Worm (Caenorhabditis elegans) whole organism, mixed stage, embryonic: ENCODE measurements around the gene akt-1.

Experiments used
- M03D4.4 ChIP-seq: sonication (generic microtip); optimal IDR thresholded peaks from 2 replicates; lab custom pipeline; 2017; ENCODE audit warnings: mild to moderate bottlenecking, missing genetic modification characterization, missing compliant biosample characterization
- bed-3 ChIP-seq: fragments of 200-800 bp; sonication (Bioruptor generic); optimal IDR thresholded peaks from 3 replicates; lab custom pipeline; 2018; ENCODE audit warnings: mild to moderate bottlenecking, missing genetic modification characterization, moderate library complexity, missing compliant biosample characterization
- blmp-1 ChIP-seq: fragments of 150-350 bp; optimal IDR thresholded peaks from 2 replicates; lab custom pipeline; 2014; ENCODE audit warnings: missing biosample characterization, missing genetic modification characterization
- ceh-39 ChIP-seq: fragments of 150-350 bp; optimal IDR thresholded peaks from 2 replicates; lab custom pipeline; 2014; ENCODE audit warnings: missing biosample characterization, missing genetic modification characterization
- ceh-43 ChIP-seq: fragments of 200-800 bp; sonication (Bioruptor generic); optimal IDR thresholded peaks from 2 replicates; lab custom pipeline; 2018; ENCODE audit warnings: mild to moderate bottlenecking, missing genetic modification characterization, moderate library complexity, missing compliant biosample characterization
- ceh-83 ChIP-seq: fragments of 200-800 bp; sonication (Bioruptor generic); optimal IDR thresholded peaks from 2 replicates; lab custom pipeline; 2018; ENCODE audit warnings: mild to moderate bottlenecking, missing genetic modification characterization, missing compliant biosample characterization
- ces-1 ChIP-seq: fragments of 150-350 bp; optimal IDR thresholded peaks from 2 replicates; lab custom pipeline; 2014; ENCODE audit warnings: missing biosample characterization, missing genetic modification reagents, missing genetic modification characterization
- cnd-1 ChIP-seq: fragments of 200-800 bp; sonication (Bioruptor generic); optimal IDR thresholded peaks from 2 replicates; lab custom pipeline; 2018; ENCODE audit warnings: mild to moderate bottlenecking, missing genetic modification characterization, missing compliant biosample characterization
- drap-1 ChIP-seq: fragments of 200-800 bp; sonication (Bioruptor generic); optimal IDR thresholded peaks from 3 replicates; lab custom pipeline; 2018; ENCODE audit warnings: mild to moderate bottlenecking, missing genetic modification characterization, missing compliant biosample characterization
- elt-3 ChIP-seq: fragments of 150-350 bp; optimal IDR thresholded peaks from 2 replicates; lab custom pipeline; 2014; ENCODE audit warnings: missing biosample characterization, missing genetic modification characterization
- flh-1 ChIP-seq: fragments of 200-800 bp; sonication (Bioruptor generic); optimal IDR thresholded peaks from 2 replicates; lab custom pipeline; 2018; ENCODE audit warnings: mild to moderate bottlenecking, missing genetic modification characterization, moderate library complexity, missing compliant biosample characterization
- ham-2 ChIP-seq: fragments of 200-800 bp; sonication (Bioruptor generic); optimal IDR thresholded peaks from 2 replicates; lab custom pipeline; 2018; ENCODE audit warnings: mild to moderate bottlenecking, missing genetic modification characterization, missing compliant biosample characterization
- hlh-1 ChIP-seq: fragments of 150-350 bp; optimal IDR thresholded peaks from 2 replicates; lab custom pipeline; 2014; ENCODE audit warnings: missing biosample characterization, missing genetic modification reagents, missing genetic modification characterization
- lin-13 ChIP-seq: fragments of 150-350 bp; optimal IDR thresholded peaks from 2 replicates; lab custom pipeline; 2014; ENCODE audit warnings: missing biosample characterization, missing genetic modification characterization
- lin-32 ChIP-seq: fragments of 200-800 bp; sonication (Bioruptor generic); optimal IDR thresholded peaks from 2 replicates; lab custom pipeline; 2018; ENCODE audit warnings: mild to moderate bottlenecking, missing genetic modification characterization, missing compliant biosample characterization
- lsy-2 ChIP-seq: fragments of 150-350 bp; optimal IDR thresholded peaks from 2 replicates; lab custom pipeline; 2014; ENCODE audit warnings: missing biosample characterization, missing genetic modification characterization
- mep-1 ChIP-seq: fragments of 150-350 bp; optimal IDR thresholded peaks from 2 replicates; lab custom pipeline; 2017; ENCODE audit warnings: missing biosample characterization, missing genetic modification reagents, missing genetic modification characterization, inconsistent platforms
- mls-2 ChIP-seq: sonication (generic microtip); optimal IDR thresholded peaks from 2 replicates; lab custom pipeline; 2016; ENCODE audit warnings: mild to moderate bottlenecking, missing genetic modification characterization, moderate library complexity, missing compliant biosample characterization
- nhr-12 ChIP-seq: fragments of 150-350 bp; optimal IDR thresholded peaks from 2 replicates; lab custom pipeline; 2014; ENCODE audit warnings: missing biosample characterization, missing genetic modification characterization
- nhr-28 ChIP-seq: fragments of 150-350 bp; optimal IDR thresholded peaks from 2 replicates; lab custom pipeline; 2014; ENCODE audit warnings: missing biosample characterization, missing genetic modification characterization
- nhr-76 ChIP-seq: sonication (generic microtip); optimal IDR thresholded peaks from 2 replicates; lab custom pipeline; 2017; ENCODE audit warnings: missing biosample characterization, missing genetic modification characterization
- pha-4 ChIP-seq: fragments of 150-350 bp; optimal IDR thresholded peaks from 2 replicates; lab custom pipeline; 2018; ENCODE audit warnings: missing biosample characterization, missing genetic modification reagents, missing genetic modification characterization
- sem-2 ChIP-seq: fragments of 200-800 bp; sonication (Bioruptor generic); optimal IDR thresholded peaks from 2 replicates; lab custom pipeline; 2018; ENCODE audit warnings: mild to moderate bottlenecking, missing genetic modification characterization, missing compliant biosample characterization
- snpc-4 ChIP-seq: fragments of 150-350 bp; optimal IDR thresholded peaks from 2 replicates; lab custom pipeline; 2014; ENCODE audit warnings: missing biosample characterization, missing genetic modification characterization
- tbx-8 ChIP-seq: fragments of 200-800 bp; sonication (Bioruptor generic); optimal IDR thresholded peaks from 2 replicates; lab custom pipeline; 2018; ENCODE audit warnings: mild to moderate bottlenecking, missing genetic modification characterization, moderate library complexity, missing compliant biosample characterization
- unc-120 ChIP-seq: sonication (generic microtip); optimal IDR thresholded peaks from 2 replicates; lab custom pipeline; 2017; ENCODE audit warnings: missing genetic modification characterization, missing compliant biosample characterization; ENCODE audit not compliant: poor library complexity, severe bottlenecking
- unc-39 ChIP-seq: fragments of 150-350 bp; optimal IDR thresholded peaks from 2 replicates; lab custom pipeline; 2014; ENCODE audit warnings: missing biosample characterization, missing genetic modification characterization
- unc-62 ChIP-seq: fragments of 150-350 bp; optimal IDR thresholded peaks from 2 replicates; lab custom pipeline; 2014; ENCODE audit warnings: missing biosample characterization, missing genetic modification reagents, missing genetic modification characterization
- zip-8 ChIP-seq: fragments of 150-350 bp; optimal IDR thresholded peaks from 2 replicates; lab custom pipeline; 2014; ENCODE audit warnings: missing biosample characterization, missing genetic modification characterization
- ztf-11 ChIP-seq: fragments of 150-350 bp; optimal IDR thresholded peaks from 2 replicates; lab custom pipeline; 2014; ENCODE audit warnings: missing biosample characterization, missing genetic modification characterization

akt-1 gene

DNA sequence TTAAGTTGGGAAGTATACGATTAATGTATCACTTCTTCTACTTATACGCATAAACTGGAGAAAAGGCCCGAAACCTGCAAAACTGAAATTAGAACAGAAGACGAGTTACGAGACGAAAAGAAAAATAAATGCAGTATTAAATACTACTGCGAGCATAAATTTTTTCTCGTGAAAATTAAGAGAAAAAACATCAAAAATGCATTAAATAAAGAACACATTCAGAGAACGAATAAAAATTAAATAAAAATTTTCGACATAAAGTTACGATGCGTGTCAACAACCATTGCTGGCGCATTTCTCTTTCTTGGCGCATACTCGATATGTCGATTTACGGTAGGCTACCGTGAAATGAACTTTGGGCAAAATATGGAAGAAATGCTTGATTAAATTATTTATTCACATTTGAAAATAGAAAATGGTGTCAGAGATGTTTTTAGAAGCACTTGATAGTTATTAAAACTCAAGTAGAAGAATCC lies 43.8 kb upstream of the akt-1 start, which contains the start of the genes ZK856.19 and ZK856.11:
Gene ZK856.19, minus strand, starts transcription at position 51 of the 476 bp plus-strand sequence.
Gene ZK856.11, minus strand, starts transcription at position 76 of the 476 bp plus-strand sequence.
- no peak for TF ChIP-seq ceh-43 (GFP tag; lab: Kevin White, UChicago)
- no peak for TF ChIP-seq sem-2 (GFP tag; lab: Kevin White, UChicago)
- TF ChIP-seq lsy-2 (tag; lab: Kevin White, UChicago) = peak; percentile 62
- peak; percentile 65 for TF ChIP-seq unc-120 (tag; lab: Kevin White, UChicago)
- no peak for TF ChIP-seq ceh-39 (tag; lab: Kevin White, UChicago)
- peak; percentile 37 for TF ChIP-seq pha-4

- no peak for TF ChIP-seq blmp-1 (tag; lab: Kevin White, UChicago)
- TF ChIP-seq nhr-76 = no peak
- TF ChIP-seq lin-32 = no peak
- no peak for TF ChIP-seq hlh-1 (tag; lab: Kevin White, UChicago)
- TF ChIP-seq unc-120 (tag; lab: Kevin White, UChicago) = no peak
Measured at ce11 chrV:10205483-10205882, 43.2 kb upstream of the akt-1 start, which contains the start of gene ZK856.16. Gene ZK856.16 (minus strand): TSS chrV:10205583.

- TF ChIP-seq snpc-4 (no peak), nhr-28 (tag; lab: Kevin White, UChicago) (no peak), tbx-8 (GFP tag; lab: Kevin White, UChicago) (no peak), sem-2 (GFP tag; lab: Kevin White, UChicago) (no peak), ceh-83 (GFP tag; lab: Kevin White, UChicago) (no peak), zip-8 (tag; lab: Kevin White, UChicago) (no peak), mls-2 (tag; lab: Kevin White, UChicago) (no peak), nhr-12 (tag; lab: Kevin White, UChicago) (no peak), unc-62 (GFP tag; lab: Kevin White, UChicago) (no peak), ceh-39 (tag; lab: Kevin White, UChicago) (no peak)
Measured at ce11 chrV:10206502-10206901, 42.2 kb upstream of the akt-1 start, which contains the start of gene rpc-25. Gene rpc-25 (minus strand): TSS chrV:10206602.

- no peak for TF ChIP-seq unc-39 (tag; lab: Kevin White, UChicago)
- no peak for TF ChIP-seq elt-3
- no peak for TF ChIP-seq nhr-76
- TF ChIP-seq M03D4.4 (tag; lab: Kevin White, UChicago) = no peak
- TF ChIP-seq ztf-11 (tag; lab: Kevin White, UChicago) = no peak
- TF ChIP-seq nhr-12 (tag; lab: Kevin White, UChicago) = no peak
- no peak for TF ChIP-seq ces-1 (GFP tag; lab: Kevin White, UChicago)
- TF ChIP-seq snpc-4 = no peak
- TF ChIP-seq nhr-28 (tag; lab: Kevin White, UChicago) = no peak
- no peak for TF ChIP-seq cnd-1 (tag; lab: Kevin White, UChicago)
Measured at ce11 chrV:10210244-10210643, 38.5 kb upstream of the akt-1 start, which contains the start of gene tftc-3. Gene tftc-3 (minus strand): TSS chrV:10210344.

ce11 chrV:10212027-10212426 lies 36.7 kb upstream of the akt-1 start, which contains the start of gene zhit-3:
Gene zhit-3 (minus strand): TSS chrV:10212127.
- no peak for TF ChIP-seq nhr-76
- TF ChIP-seq flh-1 (GFP tag; lab: Kevin White, UChicago) = no peak
- no peak for TF ChIP-seq lin-13 (tag; lab: Kevin White, UChicago)
- TF ChIP-seq M03D4.4 (tag; lab: Kevin White, UChicago) = no peak
- TF ChIP-seq cnd-1 (tag; lab: Kevin White, UChicago) = no peak
- no peak for TF ChIP-seq nhr-28 (tag; lab: Kevin White, UChicago)
- no peak for TF ChIP-seq bed-3
- TF ChIP-seq drap-1 = no peak
- no peak for TF ChIP-seq lin-32
- TF ChIP-seq nhr-12 (tag; lab: Kevin White, UChicago) = no peak
- no peak for TF ChIP-seq ham-2 (GFP tag; lab: Kevin White, UChicago)
- no peak for TF ChIP-seq mep-1
- TF ChIP-seq blmp-1 (tag; lab: Kevin White, UChicago) = no peak
- no peak for TF ChIP-seq lsy-2 (tag; lab: Kevin White, UChicago)
- no peak for TF ChIP-seq ceh-39 (tag; lab: Kevin White, UChicago)
- TF ChIP-seq unc-120 (tag; lab: Kevin White, UChicago) = no peak
- no peak for TF ChIP-seq tbx-8 (GFP tag; lab: Kevin White, UChicago)
